Fruit fly (Drosophila melanogaster) whole organism, wandering third instar larva: ENCODE measurements around the gene CG31697.

Experiments used
- CG32264 ChIP-seq: fragments of 200-800 bp; sonication (Bioruptor generic); optimal IDR thresholded peaks from 2 replicates; lab custom pipeline; 2016; ENCODE audit warnings: missing biosample characterization, missing genetic modification characterization
- h ChIP-seq: fragments of 200-800 bp; sonication (Bioruptor generic); optimal IDR thresholded peaks from 3 replicates; lab custom pipeline; 2016; ENCODE audit warnings: missing biosample characterization, mild to moderate bottlenecking, missing genetic modification characterization

- peak; percentile 86 for TF ChIP-seq h (GFP tag; lab: Kevin White, UChicago)
- no peak for TF ChIP-seq CG32264 (GFP tag; lab: Kevin White, UChicago)
Measured at dm6 chr2L:19535234-19535633, at the start of gene CG31697.
